Fruit fly (Drosophila melanogaster) whole organism, prepupa: ENCODE results near the gene CG17026.
A peak's percentile ranks its signal among the peaks of the same experiment; 100 is the strongest.

ENCODE experiments used
- Blimp-1 ChIP-seq: fragments of 200-800 bp; sonication (Bioruptor generic); optimal IDR thresholded peaks from 3 replicates; lab custom pipeline; 2017; ENCODE audit warnings: missing biosample characterization, missing genetic modification characterization, mild to moderate bottlenecking, moderate library complexity, missing genetic modification reagents
- CG10631 ChIP-seq: fragments of 200-800 bp; sonication (Bioruptor generic); optimal IDR thresholded peaks from 2 replicates; lab custom pipeline; 2016; ENCODE audit warnings: missing biosample characterization, missing genetic modification characterization
- CG10669 ChIP-seq: fragments of 200-800 bp; sonication (Bioruptor generic); optimal IDR thresholded peaks from 3 replicates; lab custom pipeline; 2018; ENCODE audit warnings: missing biosample characterization, mild to moderate bottlenecking, missing genetic modification characterization, moderate library complexity
- CG11294 ChIP-seq: fragments of 200-800 bp; sonication (Bioruptor generic); IDR thresholded peaks from 2 replicates; pipeline ENCODE4 v1.3.6; 2022; ENCODE audit warnings: missing biosample characterization, missing genetic modification characterization
- CG11902 ChIP-seq: fragments of 200-800 bp; sonication (Bioruptor generic); optimal IDR thresholded peaks from 3 replicates; lab custom pipeline; 2016; ENCODE audit warnings: missing biosample characterization, missing genetic modification characterization
- CG15336 ChIP-seq: fragments of 200-800 bp; sonication (Bioruptor generic); IDR thresholded peaks from 2 replicates; pipeline ENCODE4 v1.3.6; 2022; ENCODE audit warnings: missing biosample characterization, missing genetic modification characterization
- CG3032 ChIP-seq: fragments of 200-800 bp; optimal IDR thresholded peaks from 2 replicates; lab custom pipeline; 2019; ENCODE audit warnings: missing biosample characterization, mild to moderate bottlenecking, missing genetic modification characterization, moderate library complexity
- CG31627 ChIP-seq: fragments of 200-800 bp; sonication (Bioruptor generic); optimal IDR thresholded peaks from 3 replicates; lab custom pipeline; 2016; ENCODE audit warnings: missing biosample characterization, missing genetic modification characterization
- CG32006 ChIP-seq: fragments of 200-800 bp; sonication (Bioruptor generic); optimal IDR thresholded peaks from 3 replicates; lab custom pipeline; 2017; ENCODE audit warnings: missing biosample characterization, mild to moderate bottlenecking, missing genetic modification characterization
- CG34406 ChIP-seq: fragments of 200-800 bp; sonication (Bioruptor generic); optimal IDR thresholded peaks from 3 replicates; lab custom pipeline; 2016; ENCODE audit warnings: missing biosample characterization, missing genetic modification characterization
- CG3919 ChIP-seq: fragments of 200-800 bp; sonication (Bioruptor generic); optimal IDR thresholded peaks from 3 replicates; lab custom pipeline; 2016; ENCODE audit warnings: missing biosample characterization, missing genetic modification characterization
- CG4318 ChIP-seq: fragments of 200-800 bp; sonication (Bioruptor generic); optimal IDR thresholded peaks from 3 replicates; lab custom pipeline; 2017; ENCODE audit warnings: missing biosample characterization, mild to moderate bottlenecking, missing genetic modification characterization
- CG6163 ChIP-seq: fragments of 200-800 bp; sonication (Bioruptor generic); IDR thresholded peaks from 3 replicates; pipeline ENCODE4 v1.3.6; 2022; ENCODE audit warnings: missing biosample characterization, missing genetic modification characterization
- CG6276 ChIP-seq: fragments of 200-800 bp; sonication (Bioruptor generic); optimal IDR thresholded peaks from 2 replicates; lab custom pipeline; 2017; ENCODE audit warnings: missing biosample characterization, mild to moderate bottlenecking, missing genetic modification characterization
- CG6792 ChIP-seq: fragments of 200-800 bp; sonication (Bioruptor generic); optimal IDR thresholded peaks from 3 replicates; lab custom pipeline; 2016; ENCODE audit warnings: missing biosample characterization, missing genetic modification characterization
- CG6808 ChIP-seq: fragments of 200-800 bp; sonication (Bioruptor generic); optimal IDR thresholded peaks from 3 replicates; lab custom pipeline; 2017; ENCODE audit warnings: missing biosample characterization, missing genetic modification characterization, mild to moderate bottlenecking, moderate library complexity, missing genetic modification reagents
- CG6854 ChIP-seq: fragments of 200-800 bp; sonication (Bioruptor generic); optimal IDR thresholded peaks from 2 replicates; lab custom pipeline; 2017; ENCODE audit warnings: missing biosample characterization, mild to moderate bottlenecking, missing genetic modification characterization
- CG7368 ChIP-seq: fragments of 200-800 bp; sonication (Bioruptor generic); optimal IDR thresholded peaks from 3 replicates; lab custom pipeline; 2016; ENCODE audit warnings: missing biosample characterization, missing genetic modification characterization
- CG8119 ChIP-seq: fragments of 200-800 bp; sonication (Bioruptor generic); IDR thresholded peaks from 3 replicates; pipeline ENCODE4 v1.3.6; 2022; ENCODE audit warnings: missing biosample characterization, missing genetic modification characterization
- CG8319 ChIP-seq: fragments of 200-800 bp; sonication (Bioruptor generic); optimal IDR thresholded peaks from 3 replicates; lab custom pipeline; 2016; ENCODE audit warnings: missing biosample characterization, missing genetic modification characterization
- CG8632 ChIP-seq: fragments of 200-800 bp; sonication (Bioruptor generic); optimal IDR thresholded peaks from 3 replicates; lab custom pipeline; 2016; ENCODE audit warnings: missing biosample characterization, missing genetic modification characterization
- CG9139 ChIP-seq: fragments of 200-800 bp; sonication (Bioruptor generic); optimal IDR thresholded peaks from 3 replicates; lab custom pipeline; 2017; ENCODE audit warnings: missing biosample characterization, mild to moderate bottlenecking, missing genetic modification characterization
- Eip75B ChIP-seq: fragments of 200-800 bp; sonication (Bioruptor generic); optimal IDR thresholded peaks from 3 replicates; lab custom pipeline; 2016; ENCODE audit warnings: missing biosample characterization, missing genetic modification characterization
- Eip93F ChIP-seq: fragments of 200-800 bp; sonication (Bioruptor generic); optimal IDR thresholded peaks from 2 replicates; lab custom pipeline; 2016; ENCODE audit warnings: missing biosample characterization, mild to moderate bottlenecking, missing genetic modification characterization
- Ets21C ChIP-seq: fragments of 200-800 bp; sonication (Bioruptor generic); optimal IDR thresholded peaks from 3 replicates; lab custom pipeline; 2016; ENCODE audit warnings: missing biosample characterization, missing genetic modification characterization
- Ets96B ChIP-seq: fragments of 200-800 bp; optimal IDR thresholded peaks from 2 replicates; lab custom pipeline; 2019; ENCODE audit warnings: missing biosample characterization, mild to moderate bottlenecking, missing genetic modification characterization, moderate library complexity
- Hr39 ChIP-seq: fragments of 200-800 bp; sonication (Bioruptor generic); optimal IDR thresholded peaks from 2 replicates; lab custom pipeline; 2016; ENCODE audit warnings: missing biosample characterization, missing genetic modification characterization
- Hr4 ChIP-seq: fragments of 200-800 bp; sonication (Bioruptor generic); optimal IDR thresholded peaks from 3 replicates; lab custom pipeline; 2016; ENCODE audit warnings: missing biosample characterization, missing genetic modification characterization
- Lpt ChIP-seq: fragments of 200-800 bp; sonication (Bioruptor generic); optimal IDR thresholded peaks from 3 replicates; lab custom pipeline; 2016; ENCODE audit warnings: missing biosample characterization, missing genetic modification characterization
- OdsH ChIP-seq: fragments of 200-800 bp; sonication (Bioruptor generic); optimal IDR thresholded peaks from 3 replicates; lab custom pipeline; 2016; ENCODE audit warnings: missing biosample characterization, missing genetic modification characterization
- Smox ChIP-seq: fragments of 200-800 bp; sonication (Bioruptor generic); optimal IDR thresholded peaks from 3 replicates; lab custom pipeline; 2016; ENCODE audit warnings: missing biosample characterization, missing genetic modification characterization
- Sox102F ChIP-seq: fragments of 200-800 bp; sonication (Bioruptor generic); optimal IDR thresholded peaks from 2 replicates; lab custom pipeline; 2016; ENCODE audit warnings: missing biosample characterization, mild to moderate bottlenecking, missing genetic modification characterization
- Sox14 ChIP-seq: fragments of 200-800 bp; sonication (Bioruptor generic); optimal IDR thresholded peaks from 3 replicates; lab custom pipeline; 2016; ENCODE audit warnings: missing biosample characterization, missing genetic modification characterization
- Sox15 ChIP-seq: fragments of 200-800 bp; sonication (Bioruptor generic); optimal IDR thresholded peaks from 3 replicates; lab custom pipeline; 2016; ENCODE audit warnings: missing biosample characterization, missing genetic modification characterization
- acj6 ChIP-seq: fragments of 200-800 bp; sonication (Bioruptor generic); optimal IDR thresholded peaks from 3 replicates; lab custom pipeline; 2016; ENCODE audit warnings: missing biosample characterization, missing genetic modification characterization
- eg ChIP-seq: fragments of 200-800 bp; sonication (Bioruptor generic); IDR thresholded peaks from 3 replicates; pipeline ENCODE4 v1.3.6; 2022; ENCODE audit warnings: missing biosample characterization, missing genetic modification characterization
- esn ChIP-seq: fragments of 200-800 bp; sonication (Bioruptor generic); optimal IDR thresholded peaks from 2 replicates; lab custom pipeline; 2016; ENCODE audit warnings: missing biosample characterization, mild to moderate bottlenecking, missing genetic modification characterization, moderate library complexity
- fd59A ChIP-seq: fragments of 200-800 bp; sonication (Bioruptor generic); optimal IDR thresholded peaks from 2 replicates; lab custom pipeline; 2017; ENCODE audit warnings: missing biosample characterization, mild to moderate bottlenecking, missing genetic modification characterization, missing genetic modification reagents
- fd85E ChIP-seq: fragments of 200-800 bp; sonication (Bioruptor generic); optimal IDR thresholded peaks from 3 replicates; lab custom pipeline; 2016; ENCODE audit warnings: missing biosample characterization, missing genetic modification characterization
- fkh ChIP-seq: fragments of 200-800 bp; sonication (Bioruptor generic); optimal IDR thresholded peaks from 3 replicates; lab custom pipeline; 2017; ENCODE audit warnings: missing biosample characterization, mild to moderate bottlenecking, missing genetic modification characterization, moderate library complexity
- lz ChIP-seq: fragments of 200-800 bp; sonication (Bioruptor generic); optimal IDR thresholded peaks from 3 replicates; lab custom pipeline; 2016; ENCODE audit warnings: missing biosample characterization, missing genetic modification characterization
- net ChIP-seq: fragments of 200-800 bp; sonication (Bioruptor generic); optimal IDR thresholded peaks from 3 replicates; lab custom pipeline; 2016; ENCODE audit warnings: missing biosample characterization, missing genetic modification characterization
- salr ChIP-seq, 2 experiments: fragments of 200-800 bp; sonication (Bioruptor generic); optimal IDR thresholded peaks; 3 replicates each; lab custom pipeline; 2016 to 2018; ENCODE audit warnings: missing biosample characterization in 2 of 2, missing genetic modification characterization in 2 of 2, mild to moderate bottlenecking in 1 of 2
- spab ChIP-seq: fragments of 200-800 bp; sonication (Bioruptor generic); optimal IDR thresholded peaks from 2 replicates; lab custom pipeline; 2017; ENCODE audit warnings: missing biosample characterization, mild to moderate bottlenecking, missing genetic modification characterization, missing genetic modification reagents
- ss ChIP-seq, 2 experiments: fragments of 200-800 bp; sonication (Bioruptor generic); optimal IDR thresholded peaks; 2 replicates in 1 of 2; 3 replicates in 1 of 2; lab custom pipeline; 2017 to 2018; ENCODE audit warnings: mild to moderate bottlenecking in 2 of 2, missing biosample characterization in 2 of 2, missing genetic modification characterization in 2 of 2, moderate library complexity in 1 of 2
- svp ChIP-seq: fragments of 200-800 bp; sonication (Bioruptor generic); peaks from one replicate; lab custom pipeline; 2016; ENCODE audit warnings: missing biosample characterization, missing genetic modification characterization
- topi ChIP-seq: fragments of 200-800 bp; sonication (Bioruptor generic); optimal IDR thresholded peaks from 3 replicates; lab custom pipeline; 2016; ENCODE audit warnings: missing biosample characterization, missing genetic modification characterization
- vri ChIP-seq: fragments of 200-800 bp; sonication (Bioruptor generic); optimal IDR thresholded peaks from 3 replicates; lab custom pipeline; 2016; ENCODE audit warnings: missing biosample characterization, mild to moderate bottlenecking, missing genetic modification characterization

CG17026 gene

dm6 chr3L:16001164-16001679 is 26.1 kb downstream of the CG17026 start (continued):
- TF ChIP-seq lz (GFP tag; lab: Kevin White, UChicago) (peak; percentile 32), OdsH (GFP tag; lab: Kevin White, UChicago) (peak; percentile 70), topi (peak; percentile 16), CG9139 (GFP tag; lab: Kevin White, UChicago) (no peak), CG34406 (GFP tag; lab: Kevin White, UChicago) (no peak), net (GFP tag; lab: Kevin White, UChicago) (peak; percentile 73), fd59A (GFP tag; lab: Kevin White, UChicago) (no peak), CG6792 (GFP tag; lab: Kevin White, UChicago) (peak; percentile 37), CG10631 (GFP tag; lab: Kevin White, UChicago) (peak; percentile 23), Sox14 (peak; percentile 62), CG10669 (GFP tag; lab: Kevin White, UChicago) (no peak)

DNA sequence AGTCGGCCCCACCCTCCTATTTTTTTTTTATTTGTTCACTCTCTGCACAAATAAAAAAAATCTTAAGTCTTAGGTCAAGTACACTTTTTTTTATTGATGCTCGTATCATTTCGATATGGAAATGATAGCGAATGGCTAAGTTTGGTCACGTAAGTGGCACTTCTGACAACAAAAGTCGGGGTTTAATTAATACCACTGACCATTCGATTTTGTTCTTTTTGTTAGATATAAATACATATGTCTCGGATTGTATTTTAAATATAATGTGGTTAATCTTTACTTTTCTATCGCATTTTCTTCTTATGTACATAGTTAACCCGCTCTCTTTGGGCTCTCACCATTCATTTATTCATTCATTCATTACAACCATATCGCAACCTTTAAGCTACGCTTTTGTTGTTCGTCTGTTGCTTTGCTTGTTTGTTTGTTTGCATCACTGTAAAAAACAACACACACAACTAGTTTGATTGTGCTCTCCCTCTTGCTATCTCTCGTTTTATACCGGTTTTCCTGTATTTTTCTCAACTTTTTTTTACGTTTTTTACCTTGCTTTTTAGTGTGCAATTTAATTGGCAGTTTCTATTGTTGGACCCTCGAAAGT is 27.0 kb downstream of the CG17026 start:
- TF ChIP-seq Sox14 (peak; percentile 20), Hr39 (no peak), Eip93F (GFP tag; lab: Kevin White, UChicago) (no peak), CG10669 (GFP tag; lab: Kevin White, UChicago) (peak; percentile 24), CG15336 (GFP tag; lab: Robert Waterston, UW) (peak; percentile 71), CG10631 (GFP tag; lab: Kevin White, UChicago) (peak; percentile 9), CG11902 (no peak), eg (peak; percentile 74), CG6854 (GFP tag; lab: Kevin White, UChicago) (no peak), CG6276 (GFP tag; lab: Kevin White, UChicago) (peak; percentile 89), ss (GFP tag; optimal IDR thresholded peaks at IDR 0.05; lab: Kevin White, UChicago) (peak; percentile 76 to 80), vri (GFP tag; lab: Kevin White, UChicago) (no peak), acj6 (GFP tag; lab: Kevin White, UChicago) (no peak), CG6163 (GFP tag; lab: Robert Waterston, UW) (peak; percentile 46; the same call in 2 of the 3 replicates), CG8632 (GFP tag; lab: Kevin White, UChicago) (no peak), Lpt (GFP tag; lab: Kevin White, UChicago) (peak; percentile 30), svp (GFP tag; lab: Kevin White, UChicago) (peak; percentile 48), fd59A (GFP tag; lab: Kevin White, UChicago) (no peak), fd85E (GFP tag; lab: Kevin White, UChicago) (no peak), spab (no peak), Sox15 (GFP tag; lab: Kevin White, UChicago) (no peak), CG3032 (peak; percentile 8), CG31627 (GFP tag; lab: Kevin White, UChicago) (no peak), Smox (no peak), Blimp-1 (no peak), Eip75B (GFP tag; lab: Kevin White, UChicago) (no peak), CG8319 (GFP tag; lab: Kevin White, UChicago) (no peak), CG11294 (GFP tag; lab: Robert Waterston, UW) (no peak), esn (GFP tag; lab: Kevin White, UChicago) (no peak), Hr4 (GFP tag; lab: Kevin White, UChicago) (peak; percentile 82), CG7368 (GFP tag; lab: Kevin White, UChicago) (no peak), CG3919 (GFP tag; lab: Kevin White, UChicago) (peak; percentile 10), lz (GFP tag; lab: Kevin White, UChicago) (no peak), CG4318 (GFP tag; lab: Kevin White, UChicago) (no peak), Ets96B (tag; lab: Kevin White, UChicago) (peak; percentile 43), CG6808 (GFP tag; lab: Kevin White, UChicago) (peak; percentile 61), fkh (GFP tag; lab: Kevin White, UChicago) (peak; percentile 39), salr (GFP tag; optimal IDR thresholded peaks at IDR 0.05; lab: Kevin White, UChicago) (peak in 1 of 2 experiments; percentile 3), Sox102F (no peak), Ets21C (GFP tag; lab: Kevin White, UChicago) (no peak), CG8119 (GFP tag; lab: Robert Waterston, UW) (peak; percentile 77), CG32006 (peak; percentile 80)
